Worm (Caenorhabditis elegans) whole organism, L1 larva: ENCODE data around the gene col-162.

Experiments used
- egl-13 ChIP-seq: sonication (generic microtip); optimal IDR thresholded peaks from 2 replicates; lab custom pipeline; 2016; ENCODE audit warnings: missing genotype, missing genetic modification reagents, missing genetic modification characterization, missing compliant biosample characterization
- nhr-237 ChIP-seq: fragments of 150-350 bp; optimal IDR thresholded peaks from 2 replicates; lab custom pipeline; 2014; ENCODE audit warnings: missing biosample characterization, missing genetic modification characterization
- zag-1 ChIP-seq: fragments of 150-350 bp; optimal IDR thresholded peaks from 2 replicates; lab custom pipeline; 2014; ENCODE audit warnings: missing biosample characterization, missing genetic modification characterization

DNA sequence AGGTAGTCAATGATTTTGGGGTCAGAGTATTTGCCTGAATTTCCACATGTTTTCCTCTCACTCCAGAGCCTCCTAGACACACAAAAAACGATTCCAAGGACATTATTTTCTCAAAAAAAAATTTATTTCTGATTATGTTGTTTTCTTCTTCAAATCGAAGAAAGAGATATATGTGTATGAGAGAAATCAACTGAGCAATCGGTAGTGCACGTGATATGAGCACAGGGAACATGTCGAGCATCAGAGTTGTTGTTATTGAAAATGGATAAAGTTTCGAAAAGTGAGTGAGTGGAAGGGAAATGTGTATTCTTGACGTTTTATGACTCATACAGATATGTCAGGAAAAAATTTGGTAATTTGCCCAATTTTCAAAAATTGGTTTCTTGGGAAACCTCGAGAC lies 30.3 kb downstream of the col-162 start:
- TF ChIP-seq zag-1 (tag; lab: Kevin White, UChicago) (no peak), egl-13 (tag; lab: Kevin White, UChicago) (no peak), nhr-237 (tag; lab: Kevin White, UChicago) (no peak)
